Worm (Caenorhabditis elegans) whole organism, early embryonic: ENCODE data around the gene K10G9.2.

Experiments
- B0310.2 ChIP-seq: sonication (generic microtip); optimal IDR thresholded peaks from 2 replicates; lab custom pipeline; 2016; ENCODE audit warnings: mild to moderate bottlenecking, missing genetic modification characterization, missing compliant biosample characterization
- aly-1 ChIP-seq: sonication (generic microtip); optimal IDR thresholded peaks from 2 replicates; lab custom pipeline; 2016; ENCODE audit warnings: missing genetic modification characterization, missing compliant biosample characterization
- ama-1 ChIP-seq: fragments of 150-350 bp; optimal IDR thresholded peaks from 2 replicates; lab custom pipeline; 2014
- ceh-13 ChIP-seq: fragments of 200-800 bp; sonication (Bioruptor generic); optimal IDR thresholded peaks from 2 replicates; lab custom pipeline; 2018; ENCODE audit warnings: mild to moderate bottlenecking, missing genetic modification characterization, missing compliant biosample characterization
- ceh-36 ChIP-seq: sonication (generic microtip); optimal IDR thresholded peaks from 2 replicates; lab custom pipeline; 2016; ENCODE audit warnings: missing genetic modification characterization, inconsistent platforms, missing compliant biosample characterization
- ets-7 ChIP-seq: sonication (generic microtip); optimal IDR thresholded peaks from 2 replicates; lab custom pipeline; 2016; ENCODE audit warnings: missing genotype, missing genetic modification characterization, missing compliant biosample characterization
- flt-1 ChIP-seq: fragments of 200-800 bp; sonication (Bioruptor generic); IDR thresholded peaks from 2 replicates; pipeline ENCODE4 v1.3.6; 2022; ENCODE audit warnings: missing genetic modification characterization, missing compliant biosample characterization
- hnd-1 ChIP-seq: sonication (generic microtip); optimal IDR thresholded peaks from 2 replicates; lab custom pipeline; 2016; ENCODE audit warnings: missing genetic modification characterization, missing compliant biosample characterization
- sea-1 ChIP-seq: fragments of 200-800 bp; sonication (Bioruptor generic); conservative IDR thresholded peaks from 2 replicates; pipeline ENCODE4 v1.3.6; 2022; ENCODE audit warnings: missing genetic modification characterization, missing compliant biosample characterization
- tbx-37 ChIP-seq: fragments of 200-800 bp; sonication (Bioruptor generic); conservative IDR thresholded peaks from 2 replicates; pipeline ENCODE4 v1.3.6; 2022; ENCODE audit warnings: missing genetic modification reagents, missing genetic modification characterization, missing compliant biosample characterization
- tra-4 ChIP-seq: sonication (generic microtip); optimal IDR thresholded peaks from 2 replicates; lab custom pipeline; 2017; ENCODE audit warnings: missing genetic modification characterization, missing compliant biosample characterization

DNA sequence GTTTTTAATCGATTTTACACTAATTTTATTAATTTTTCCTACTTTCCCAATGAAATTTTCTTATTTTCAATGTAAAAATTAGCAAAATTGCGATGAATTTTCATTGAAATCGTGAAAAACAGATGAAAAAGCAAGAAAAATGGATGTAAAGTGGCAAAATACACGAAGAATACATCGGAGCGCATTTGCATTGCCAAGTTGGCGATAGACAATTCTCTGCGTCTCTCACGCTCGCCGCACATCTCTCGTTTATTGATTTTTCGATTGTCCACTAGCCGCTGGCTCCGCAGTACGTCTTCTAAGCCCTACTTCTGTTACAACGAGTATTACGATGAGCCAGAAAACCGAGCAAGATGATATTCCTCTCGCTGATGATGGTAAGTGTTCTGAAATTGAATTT, 33.0 kb downstream of the K10G9.2 start, which contains the start of gene unc-69:
- TF ChIP-seq ets-7 (no peak), sea-1 (no peak), B0310.2 (tag; lab: Kevin White, UChicago) (no peak), hnd-1 (tag; lab: Kevin White, UChicago) (no peak), ama-1 (lab: Kevin White, UChicago) (no peak), tbx-37 (GFP tag; lab: Robert Waterston, UW) (no peak), aly-1 (tag; lab: Kevin White, UChicago) (no peak), flt-1 (no peak), ceh-36 (tag; lab: Kevin White, UChicago) (no peak), ceh-13 (GFP tag; lab: Kevin White, UChicago) (no peak), tra-4 (tag; lab: Kevin White, UChicago) (no peak)
